Worm (Caenorhabditis elegans) whole organism, L3 larva: ENCODE measurements around the gene wdfy-2.

Experiments used
- ama-1 ChIP-seq: fragments of 150-350 bp; optimal IDR thresholded peaks from 2 replicates; lab custom pipeline; 2018
- ceh-16 ChIP-seq: sonication (generic microtip); optimal IDR thresholded peaks from 2 replicates; lab custom pipeline; 2017; ENCODE audit warnings: missing biosample characterization, missing genetic modification characterization
- ceh-28 ChIP-seq: fragments of 150-350 bp; optimal IDR thresholded peaks from 2 replicates; lab custom pipeline; 2014; ENCODE audit warnings: missing biosample characterization, missing genetic modification reagents, missing genetic modification characterization
- lin-39 ChIP-seq: fragments of 150-350 bp; optimal IDR thresholded peaks from 2 replicates; lab custom pipeline; 2018; ENCODE audit warnings: missing biosample characterization, missing genetic modification reagents, missing genetic modification characterization
- nhr-12 ChIP-seq: fragments of 150-350 bp; optimal IDR thresholded peaks from 2 replicates; lab custom pipeline; 2014; ENCODE audit warnings: missing biosample characterization, missing genetic modification characterization
- nhr-28 ChIP-seq: fragments of 150-350 bp; optimal IDR thresholded peaks from 2 replicates; lab custom pipeline; 2014; ENCODE audit warnings: missing biosample characterization, missing genetic modification characterization
- pqm-1 ChIP-seq: fragments of 150-350 bp; optimal IDR thresholded peaks from 2 replicates; lab custom pipeline; 2017; ENCODE audit warnings: missing biosample characterization, missing genetic modification characterization, inconsistent platforms
- tbx-2 ChIP-seq: sonication (generic microtip); optimal IDR thresholded peaks from 2 replicates; lab custom pipeline; 2016; ENCODE audit warnings: mild to moderate bottlenecking, missing genetic modification characterization, missing compliant biosample characterization

DNA sequence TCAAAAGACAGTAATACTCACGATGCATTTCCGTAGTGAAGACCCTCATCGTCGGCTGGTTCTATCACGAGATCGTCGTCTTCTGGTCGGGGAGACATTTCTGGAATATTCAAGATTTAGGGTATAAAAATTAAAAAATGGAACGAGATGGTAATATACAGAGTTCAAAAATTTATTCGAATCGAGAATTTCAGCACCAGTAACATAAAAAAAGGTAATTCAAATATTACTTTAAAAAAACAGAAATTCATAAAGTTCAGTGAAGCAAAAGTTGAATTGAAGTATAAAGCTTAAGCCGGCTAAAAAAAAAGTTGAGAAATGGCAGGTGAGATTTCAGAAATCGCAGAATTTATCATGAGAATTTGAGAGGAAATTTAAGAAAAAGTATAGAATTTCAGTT is 9.5 kb upstream of the wdfy-2 start, which contains the start of gene cam-1:
- TF ChIP-seq lin-39 (tag; lab: Kevin White, UChicago) (no peak), tbx-2 (tag; lab: Kevin White, UChicago) (no peak), nhr-12 (tag; lab: Kevin White, UChicago) (no peak), nhr-28 (tag; lab: Kevin White, UChicago) (no peak), pqm-1 (tag; lab: Kevin White, UChicago) (no peak), ceh-16 (tag; lab: Kevin White, UChicago) (no peak), ceh-28 (tag; lab: Kevin White, UChicago) (no peak), ama-1 (lab: Kevin White, UChicago) (no peak)
